Worm (Caenorhabditis elegans): ENCODE data around the gene smc-3.

ce11 chrIII:11350107-11350826 is 59.6 kb downstream of the smc-3 start:
- TF ChIP-seq pha-4 (tag; optimal IDR thresholded peaks at IDR 0.05), result no peak
- no peak for TF ChIP-seq him-1 (tag; optimal IDR thresholded peaks at IDR 0.05)
- TF ChIP-seq athp-1 (tag; optimal IDR thresholded peaks at IDR 0.05), result no peak
- TF ChIP-seq lin-40 (tag; optimal IDR thresholded peaks at IDR 0.05), result no peak
- TF ChIP-seq ceh-58 (GFP tag; IDR thresholded peaks at IDR 0.05), result no peak
- TF ChIP-seq ztf-3 (GFP tag; optimal IDR thresholded peaks at IDR 0.05), result no peak
